Worm (Caenorhabditis elegans): ENCODE results near the gene rol-3.

ce11 chrV:8263466-8263865, 25.3 kb upstream of the rol-3 start, which contains the start of gene C16D9.8:
- TF ChIP-seq lsy-2 (tag; optimal IDR thresholded peaks at IDR 0.05), result no peak
- TF ChIP-seq pha-4 (tag; optimal IDR thresholded peaks at IDR 0.05), result no peak
- TF ChIP-seq M03D4.4 (tag; optimal IDR thresholded peaks at IDR 0.05), result no peak

All from whole organism, mixed stage, embryonic.